Worm (Caenorhabditis elegans) whole organism, L2 larva: ENCODE data around the gene lgc-17.
A peak's percentile ranks its signal among the peaks of the same experiment; 100 is the strongest.

Experiments
- F13H6.1 ChIP-seq: sonication (generic microtip); optimal IDR thresholded peaks from 2 replicates; lab custom pipeline; 2016; ENCODE audit warnings: missing genetic modification characterization, missing compliant biosample characterization
- crh-2 ChIP-seq: sonication (generic microtip); optimal IDR thresholded peaks from 2 replicates; lab custom pipeline; 2017; ENCODE audit warnings: missing biosample characterization, missing genetic modification characterization
- dmd-4 ChIP-seq: sonication (generic microtip); optimal IDR thresholded peaks from 2 replicates; lab custom pipeline; 2017; ENCODE audit warnings: missing biosample characterization, missing genetic modification characterization
- egl-27 ChIP-seq: sonication (generic microtip); optimal IDR thresholded peaks from 3 replicates; lab custom pipeline; 2017; ENCODE audit warnings: missing biosample characterization, missing genetic modification reagents, missing genetic modification characterization
- elt-3 ChIP-seq: sonication (generic microtip); optimal IDR thresholded peaks from 2 replicates; lab custom pipeline; 2017; ENCODE audit warnings: missing biosample characterization, missing genetic modification characterization
- nhr-237 ChIP-seq: fragments of 150-350 bp; optimal IDR thresholded peaks from 2 replicates; lab custom pipeline; 2014; ENCODE audit warnings: missing biosample characterization, missing genetic modification characterization
- skn-1 ChIP-seq: sonication (generic microtip); optimal IDR thresholded peaks from 2 replicates; lab custom pipeline; 2017; ENCODE audit warnings: missing biosample characterization, missing genetic modification characterization
- unc-62 ChIP-seq: fragments of 150-350 bp; optimal IDR thresholded peaks from 2 replicates; lab custom pipeline; 2014; ENCODE audit warnings: missing biosample characterization, missing genetic modification reagents, missing genetic modification characterization

ce11 chrX:12160002-12160690, 38.8 kb downstream of the lgc-17 start, which contains the start of gene F57G12.2:
- TF ChIP-seq dmd-4 (tag; lab: Kevin White, UChicago), result no peak
- TF ChIP-seq skn-1 (tag; lab: Kevin White, UChicago), result no peak
- no peak for TF ChIP-seq egl-27 (tag; lab: Kevin White, UChicago)
- no peak for TF ChIP-seq crh-2
- no peak for TF ChIP-seq elt-3 (tag; lab: Kevin White, UChicago)
- TF ChIP-seq F13H6.1 (tag; lab: Kevin White, UChicago), result peak; percentile 22
- TF ChIP-seq nhr-237 (tag; lab: Kevin White, UChicago), result no peak
- TF ChIP-seq unc-62, result no peak
